Fruit fly (Drosophila melanogaster) whole organism, embryonic: ENCODE data around the gene CG14258.

ENCODE experiments used
- Asciz ChIP-seq: fragments of 200-800 bp; sonication (Bioruptor generic); optimal IDR thresholded peaks from 2 replicates; lab custom pipeline; 2017; ENCODE audit warnings: missing biosample characterization, mild to moderate bottlenecking, missing genetic modification characterization, missing genetic modification reagents
- Awh ChIP-seq: fragments of 200-800 bp; sonication (Bioruptor generic); IDR thresholded peaks from 2 replicates; pipeline ENCODE4, ENCODE4 v1.3.6; 2022; ENCODE audit warnings: missing biosample characterization, missing genetic modification characterization
- CG11085 ChIP-seq: fragments of 200-800 bp; sonication (Bioruptor generic); IDR thresholded peaks from 2 replicates; pipeline ENCODE4 v1.3.6; 2022; ENCODE audit warnings: missing biosample characterization, missing genetic modification characterization
- CG11560 ChIP-seq: fragments of 200-800 bp; sonication (Bioruptor generic); IDR thresholded peaks from 3 replicates; pipeline ENCODE4 v1.3.6; 2022; ENCODE audit warnings: missing biosample characterization, missing genetic modification characterization
- CG11723 ChIP-seq: fragments of 200-800 bp; sonication (Bioruptor generic); optimal IDR thresholded peaks from 2 replicates; lab custom pipeline; 2017; ENCODE audit warnings: missing biosample characterization, mild to moderate bottlenecking, missing genetic modification characterization
- CG12219 ChIP-seq: fragments of 200-800 bp; sonication (Bioruptor generic); optimal IDR thresholded peaks from 3 replicates; lab custom pipeline; 2018; ENCODE audit warnings: missing biosample characterization, mild to moderate bottlenecking, missing genetic modification characterization
- CG12659 ChIP-seq: fragments of 200-800 bp; sonication (Bioruptor generic); optimal IDR thresholded peaks from 3 replicates; lab custom pipeline; 2017; ENCODE audit warnings: mild to moderate bottlenecking, missing biosample characterization, missing genetic modification reagents, missing genetic modification characterization
- CG13123 ChIP-seq: fragments of 200-800 bp; sonication (Bioruptor generic); optimal IDR thresholded peaks from 2 replicates; lab custom pipeline; 2016; ENCODE audit warnings: missing biosample characterization, missing genetic modification characterization
- CG17359 ChIP-seq: fragments of 200-800 bp; sonication (Bioruptor generic); optimal IDR thresholded peaks from 3 replicates; lab custom pipeline; 2018; ENCODE audit warnings: missing biosample characterization, mild to moderate bottlenecking, missing genetic modification characterization, moderate library complexity
- CG17385 ChIP-seq: fragments of 200-800 bp; sonication (Bioruptor generic); optimal IDR thresholded peaks from 3 replicates; lab custom pipeline; 2018; ENCODE audit warnings: missing biosample characterization, mild to moderate bottlenecking, missing genetic modification characterization
- CG17912 ChIP-seq: fragments of 200-800 bp; sonication (Bioruptor generic); optimal IDR thresholded peaks from 2 replicates; lab custom pipeline; 2018; ENCODE audit warnings: missing biosample characterization, mild to moderate bottlenecking, missing genetic modification characterization
- CG31224 ChIP-seq: fragments of 200-800 bp; sonication (Bioruptor generic); IDR thresholded peaks from 2 replicates; pipeline ENCODE4 v1.3.6; 2022; ENCODE audit warnings: missing biosample characterization, missing genetic modification characterization
- CG3281 ChIP-seq: fragments of 200-800 bp; sonication (Bioruptor generic); optimal IDR thresholded peaks from 3 replicates; lab custom pipeline; 2017; ENCODE audit warnings: missing biosample characterization, mild to moderate bottlenecking, missing genetic modification characterization
- CG4707 ChIP-seq: fragments of 200-800 bp; sonication (Bioruptor generic); optimal IDR thresholded peaks from 2 replicates; lab custom pipeline; 2018; ENCODE audit warnings: missing biosample characterization, mild to moderate bottlenecking, missing genetic modification characterization, moderate library complexity
- CG6813 ChIP-seq: fragments of 200-800 bp; sonication (Bioruptor generic); optimal IDR thresholded peaks from 2 replicates; lab custom pipeline; 2017; ENCODE audit warnings: missing biosample characterization, missing genetic modification characterization, mild to moderate bottlenecking, moderate library complexity, missing genetic modification reagents
- CG6854 ChIP-seq: fragments of 200-800 bp; sonication (Bioruptor generic); optimal IDR thresholded peaks from 3 replicates; lab custom pipeline; 2017; ENCODE audit warnings: missing biosample characterization, mild to moderate bottlenecking, missing genetic modification characterization
- CG7786 ChIP-seq: fragments of 200-800 bp; sonication (Bioruptor generic); optimal IDR thresholded peaks from 2 replicates; lab custom pipeline; 2016; ENCODE audit warnings: missing biosample characterization, missing genetic modification characterization
- CG9876 ChIP-seq: fragments of 200-800 bp; sonication (Bioruptor generic); optimal IDR thresholded peaks from 2 replicates; lab custom pipeline; 2016; ENCODE audit warnings: missing biosample characterization, missing genetic modification characterization
- Doc3 ChIP-seq: fragments of 200-800 bp; sonication (Bioruptor generic); IDR thresholded peaks from 3 replicates; pipeline ENCODE4 v1.3.6; 2022; ENCODE audit warnings: missing biosample characterization, missing genetic modification characterization; ENCODE audit not compliant: partially characterized antibody
- Dp ChIP-seq: fragments of 200-800 bp; sonication (Bioruptor generic); optimal IDR thresholded peaks from 2 replicates; lab custom pipeline; 2018; ENCODE audit warnings: missing biosample characterization, mild to moderate bottlenecking, missing genetic modification characterization, moderate library complexity
- H2.0 ChIP-seq: fragments of 200-800 bp; sonication (Bioruptor generic); IDR thresholded peaks from 2 replicates; pipeline ENCODE4 v1.3.6; 2022; ENCODE audit warnings: missing biosample characterization, missing genetic modification characterization
- Hey ChIP-seq: fragments of 200-800 bp; sonication (Bioruptor generic); optimal IDR thresholded peaks from 3 replicates; lab custom pipeline; 2018; ENCODE audit warnings: missing biosample characterization, mild to moderate bottlenecking, missing genetic modification characterization
- Hr78 ChIP-seq, 2 experiments: fragments of 200-800 bp in 1 of 2; fragments of >200 bp in 1 of 2; sonication (Bioruptor generic) in 1 of 2; optimal IDR thresholded peaks; 2 replicates each; lab custom pipeline; 2017 to 2019; ENCODE audit warnings: missing biosample characterization in 2 of 2, missing genetic modification characterization in 2 of 2, mild to moderate bottlenecking in 1 of 2, moderate library complexity in 1 of 2
- Hsf ChIP-seq: fragments of 200-800 bp; sonication (Bioruptor generic); optimal IDR thresholded peaks from 3 replicates; lab custom pipeline; 2016; ENCODE audit warnings: missing biosample characterization, missing genetic modification characterization
- Lhr ChIP-seq: fragments of 200-800 bp; sonication (Bioruptor generic); optimal IDR thresholded peaks from 3 replicates; lab custom pipeline; 2017; ENCODE audit warnings: mild to moderate bottlenecking, missing biosample characterization, missing genetic modification reagents, missing genetic modification characterization
- Lim3 ChIP-seq: fragments of 200-800 bp; sonication (Bioruptor generic); IDR thresholded peaks from 2 replicates; pipeline ENCODE4 v1.3.6; 2022; ENCODE audit warnings: missing biosample characterization, missing genetic modification characterization
- MESR4 ChIP-seq: fragments of 200-800 bp; sonication (Bioruptor generic); optimal IDR thresholded peaks from 2 replicates; lab custom pipeline; 2018; ENCODE audit warnings: missing biosample characterization, mild to moderate bottlenecking, missing genetic modification characterization, moderate library complexity
- Pdp1 ChIP-seq, 2 experiments: fragments of 200-800 bp; sonication (Bioruptor generic); optimal IDR thresholded peaks; 3 replicates each; lab custom pipeline; 2016; ENCODE audit warnings: missing biosample characterization in 2 of 2, missing genetic modification characterization in 2 of 2, mild to moderate bottlenecking in 1 of 2, moderate library complexity in 1 of 2
- Tbp ChIP-seq: fragments of >200 bp; optimal IDR thresholded peaks from 2 replicates; lab custom pipeline; 2018; ENCODE audit warnings: missing biosample characterization, missing genetic modification characterization
- ato ChIP-seq: fragments of 200-800 bp; sonication (Bioruptor generic); IDR thresholded peaks from 2 replicates; pipeline ENCODE4 v1.3.6; 2022; ENCODE audit warnings: missing biosample characterization, missing genetic modification characterization; ENCODE audit not compliant: partially characterized antibody
- az2 ChIP-seq: fragments of 200-800 bp; sonication (Bioruptor generic); optimal IDR thresholded peaks from 3 replicates; lab custom pipeline; 2016; ENCODE audit warnings: missing biosample characterization, missing genetic modification characterization
- cas ChIP-seq: fragments of 200-800 bp; sonication (Bioruptor generic); IDR thresholded peaks from 2 replicates; pipeline ENCODE4 v1.3.6; 2022; ENCODE audit warnings: missing biosample characterization, missing genetic modification characterization
- chinmo ChIP-seq: fragments of 200-800 bp; sonication (Bioruptor generic); IDR thresholded peaks from 4 replicates; pipeline ENCODE4 v1.3.6; 2022; ENCODE audit warnings: missing biosample characterization, missing genetic modification characterization; ENCODE audit not compliant: partially characterized antibody
- chm ChIP-seq: fragments of 200-800 bp; sonication (Bioruptor generic); IDR thresholded peaks from 2 replicates; pipeline ENCODE4 v1.3.6; 2022; ENCODE audit warnings: missing biosample characterization, missing genetic modification characterization
- crol ChIP-seq: fragments of 200-800 bp; sonication (Bioruptor generic); IDR thresholded peaks from 2 replicates; pipeline ENCODE4 v1.3.6; 2022; ENCODE audit warnings: missing biosample characterization, missing genetic modification characterization
- dm ChIP-seq: fragments of 200-800 bp; sonication (Bioruptor generic); optimal IDR thresholded peaks from 3 replicates; lab custom pipeline; 2016; ENCODE audit warnings: missing biosample characterization, missing genetic modification characterization
- dysf ChIP-seq: fragments of 200-800 bp; sonication (Bioruptor generic); IDR thresholded peaks from 3 replicates; pipeline ENCODE4 v1.3.6; 2022; ENCODE audit warnings: missing biosample characterization, missing genetic modification characterization
- gce ChIP-seq: fragments of 200-800 bp; sonication (Bioruptor generic); IDR thresholded peaks from 3 replicates; pipeline ENCODE4 v1.3.6; 2022; ENCODE audit warnings: missing biosample characterization, missing genetic modification characterization
- gt ChIP-seq: fragments of 200-800 bp; sonication (Bioruptor generic); IDR thresholded peaks from 2 replicates; pipeline ENCODE4 v1.3.6; 2022; ENCODE audit warnings: missing biosample characterization, missing genetic modification characterization
- lov ChIP-seq, 2 experiments: fragments of 200-800 bp in 1 of 2; fragments of >200 bp in 1 of 2; sonication (Bioruptor generic) in 1 of 2; IDR thresholded peaks in 1 of 2; optimal IDR thresholded peaks in 1 of 2; 2 replicates in 1 of 2; 3 replicates in 1 of 2; pipeline versions ENCODE4 v1.3.6 to Lab custom; 2017 to 2022; ENCODE audit warnings: missing biosample characterization in 1 of 2, missing genetic modification characterization in 1 of 2
- luna ChIP-seq: fragments of 200-800 bp; sonication (Bioruptor generic); optimal IDR thresholded peaks from 2 replicates; lab custom pipeline; 2016; ENCODE audit warnings: missing biosample characterization, missing genetic modification characterization
- nerfin-2 ChIP-seq: fragments of 200-800 bp; sonication (Bioruptor generic); IDR thresholded peaks from 2 replicates; pipeline ENCODE4 v1.3.6; 2022; ENCODE audit warnings: missing biosample characterization, missing genetic modification characterization; ENCODE audit not compliant: partially characterized antibody
- p53 ChIP-seq: fragments of 200-800 bp; sonication (Bioruptor generic); optimal IDR thresholded peaks from 2 replicates; lab custom pipeline; 2016; ENCODE audit warnings: missing biosample characterization, missing genetic modification characterization
- rib ChIP-seq: fragments of 200-800 bp; sonication (Bioruptor generic); IDR thresholded peaks from 2 replicates; pipeline ENCODE4 v1.3.6; 2022; ENCODE audit warnings: missing biosample characterization, missing genetic modification characterization
- scrt ChIP-seq: fragments of 200-800 bp; sonication (Bioruptor generic); optimal IDR thresholded peaks from 2 replicates; lab custom pipeline; 2018; ENCODE audit warnings: missing biosample characterization, mild to moderate bottlenecking, missing genetic modification characterization, moderate library complexity
- shn ChIP-seq: fragments of 200-800 bp; sonication (Bioruptor generic); optimal IDR thresholded peaks from 3 replicates; lab custom pipeline; 2016; ENCODE audit warnings: missing biosample characterization, missing genetic modification characterization
- trem ChIP-seq: fragments of 200-800 bp; optimal IDR thresholded peaks from 3 replicates; lab custom pipeline; 2019; ENCODE audit warnings: missing biosample characterization, mild to moderate bottlenecking, missing genetic modification characterization, moderate library complexity
- vnd ChIP-seq: fragments of 200-800 bp; sonication (Bioruptor generic); IDR thresholded peaks from 3 replicates; pipeline ENCODE4 v1.3.6; 2022; ENCODE audit warnings: missing biosample characterization, missing genetic modification characterization; ENCODE audit not compliant: partially characterized antibody
- zfh1 ChIP-seq: fragments of 200-800 bp; sonication (Bioruptor generic); IDR thresholded peaks from 3 replicates; pipeline ENCODE4 v1.3.6; 2022; ENCODE audit warnings: missing biosample characterization, missing genetic modification characterization

The CG14258 gene

dm6 chr3R:27131408-27131807, 38.5 kb downstream of the CG14258 start (continued):
- no peak for TF ChIP-seq Lhr (GFP tag; lab: Kevin White, UChicago)
- TF ChIP-seq CG3281: peak; percentile 79
- no peak for TF ChIP-seq MESR4 (GFP tag; lab: Kevin White, UChicago)
- no peak for TF ChIP-seq trem (tag; lab: Kevin White, UChicago)
- peak; percentile 33 for TF ChIP-seq shn (GFP tag; lab: Kevin White, UChicago)
- TF ChIP-seq H2.0 (GFP tag; lab: Robert Waterston, UW): 0 out of 2 replicates have a peak, but pooled peaks have one; percentile 12
- TF ChIP-seq gce (GFP tag; lab: Robert Waterston, UW): 0 out of 3 replicates have a peak, but pooled peaks have one; percentile 5
- no peak for TF ChIP-seq vnd
- peak; percentile 68 for TF ChIP-seq CG6813 (GFP tag; lab: Kevin White, UChicago)
- TF ChIP-seq gt (GFP tag; lab: Robert Waterston, UW): no peak
- no peak for TF ChIP-seq lov (optimal IDR thresholded peaks at IDR 0.05; lab: Kevin White, UChicago)
- TF ChIP-seq lov (GFP tag; IDR thresholded peaks at IDR 0.05; lab: Robert Waterston, UW): no peak
- peak; percentile 52 for TF ChIP-seq scrt (GFP tag; lab: Kevin White, UChicago)
- 0 out of 4 replicates have a peak, but pooled peaks have one; percentile 35 for TF ChIP-seq chinmo (GFP tag; lab: Robert Waterston, UW)
- TF ChIP-seq crol (GFP tag; lab: Robert Waterston, UW): no peak
- TF ChIP-seq Doc3 (GFP tag; lab: Robert Waterston, UW): no peak
- TF ChIP-seq Hsf (GFP tag; lab: Kevin White, UChicago): no peak
- TF ChIP-seq CG7786 (GFP tag; lab: Kevin White, UChicago): peak; percentile 39
- no peak for TF ChIP-seq CG4707
- TF ChIP-seq CG17385 (GFP tag; lab: Kevin White, UChicago): peak; percentile 15
- no peak for TF ChIP-seq CG17912 (GFP tag; lab: Kevin White, UChicago)
- TF ChIP-seq CG12659 (GFP tag; lab: Kevin White, UChicago): peak; percentile 48
- no peak for TF ChIP-seq Hr78 (GFP tag; optimal IDR thresholded peaks at IDR 0.05; lab: Kevin White, UChicago)
- no peak for TF ChIP-seq az2 (GFP tag; lab: Kevin White, UChicago)
- peak; percentile 55; the same call in 1 of the 3 replicates for TF ChIP-seq dysf (GFP tag; lab: Robert Waterston, UW)
- TF ChIP-seq CG31224 (GFP tag; lab: Robert Waterston, UW): peak; percentile 23; the same call in 1 of the 2 replicates
- no peak for TF ChIP-seq Tbp (GFP tag; lab: Kevin White, UChicago)
- TF ChIP-seq p53 (GFP tag; lab: Kevin White, UChicago): no peak
- TF ChIP-seq nerfin-2 (GFP tag; lab: Robert Waterston, UW): no peak
- no peak; the same call in 2 of the 3 replicates for TF ChIP-seq CG11560 (tag; lab: Robert Waterston, UW)
- no peak for TF ChIP-seq cas (GFP tag; lab: Robert Waterston, UW)
- peak; percentile 27 for TF ChIP-seq CG6854
- no peak for TF ChIP-seq chm (GFP tag; lab: Robert Waterston, UW)
- TF ChIP-seq CG11723 (GFP tag; lab: Kevin White, UChicago): peak; percentile 17
- peak in 1 of 2 experiments; percentile 16 for TF ChIP-seq Pdp1 (GFP tag; optimal IDR thresholded peaks at IDR 0.05; lab: Kevin White, UChicago)
- TF ChIP-seq CG13123 (GFP tag; lab: Kevin White, UChicago): peak; percentile 8
- TF ChIP-seq CG9876 (GFP tag; lab: Kevin White, UChicago): peak; percentile 11
- TF ChIP-seq Hey (tag; lab: Kevin White, UChicago): peak; percentile 25
- TF ChIP-seq CG12219: peak; percentile 16
- peak; percentile 35 for TF ChIP-seq Asciz
- 0 out of 2 replicates have a peak, but pooled peaks have one; percentile 20 for TF ChIP-seq Lim3 (GFP tag; lab: Robert Waterston, UW)
- TF ChIP-seq Awh (GFP tag; lab: Robert Waterston, UW): 0 out of 2 replicates have a peak, but pooled peaks have one; percentile 19
- no peak for TF ChIP-seq ato (GFP tag; lab: Robert Waterston, UW)
- peak; percentile 58 for TF ChIP-seq CG17359 (tag; lab: Kevin White, UChicago)
- peak; percentile 66 for TF ChIP-seq rib (GFP tag; lab: Robert Waterston, UW)
- no peak for TF ChIP-seq dm
- peak; percentile 46; the same call in 1 of the 2 replicates for TF ChIP-seq CG11085
- TF ChIP-seq Dp (GFP tag; lab: Kevin White, UChicago): no peak
- TF ChIP-seq zfh1: no peak
- TF ChIP-seq luna (GFP tag; lab: Kevin White, UChicago): peak; percentile 70
